Worm (Caenorhabditis elegans): ENCODE measurements around the gene T09B9.5.

DNA sequence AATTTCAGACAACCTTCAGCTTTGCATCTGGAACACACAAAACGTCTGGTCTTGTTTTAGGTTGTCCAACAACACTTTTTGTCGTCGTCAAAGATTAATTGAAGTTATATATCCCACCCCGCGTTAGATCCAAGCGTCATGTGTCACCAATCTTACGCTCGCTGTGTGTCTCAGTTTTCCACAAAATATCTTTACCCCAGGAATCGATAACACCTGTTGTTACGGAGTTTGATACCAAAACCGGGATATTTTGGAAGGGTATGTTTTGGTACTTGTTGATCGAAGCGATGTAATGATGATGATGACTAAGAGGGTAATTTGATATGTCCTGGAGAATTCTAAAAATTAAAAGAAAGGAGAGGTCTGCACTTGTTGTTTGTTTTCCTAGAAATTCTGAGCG is 42.1 kb upstream of the T09B9.5 start:
- TF ChIP-seq ceh-91 (GFP tag; IDR thresholded peaks at IDR 0.05) (no peak), pha-4 (tag; optimal IDR thresholded peaks at IDR 0.05) (no peak), zim-3 (tag; optimal IDR thresholded peaks at IDR 0.05) (no peak), B0035.1 (tag; optimal IDR thresholded peaks at IDR 0.05) (no peak), efl-1 (GFP tag; optimal IDR thresholded peaks at IDR 0.05) (no peak), dox-1 (GFP tag; IDR thresholded peaks at IDR 0.05) (no peak), madf-6 (GFP tag; IDR thresholded peaks at IDR 0.05) (no peak), unc-130 (GFP tag; optimal IDR thresholded peaks at IDR 0.05) (no peak)

All from whole organism, young adult.